Worm (Caenorhabditis elegans) whole organism, L4/young adult: ENCODE results near the gene ced-6.

Experiments used
- W03F9.2 ChIP-seq: fragments of 150-350 bp; optimal IDR thresholded peaks from 2 replicates; lab custom pipeline; 2014; ENCODE audit warnings: missing biosample characterization, missing genetic modification characterization
- him-1 ChIP-seq: sonication (generic microtip); optimal IDR thresholded peaks from 2 replicates; lab custom pipeline; 2016; ENCODE audit warnings: missing genotype, missing genetic modification reagents, missing genetic modification characterization, missing compliant biosample characterization

ce11 chrIII:5585711-5586110 lies 9.9 kb upstream of the ced-6 start:
- TF ChIP-seq W03F9.2 (tag; lab: Kevin White, UChicago) (no peak), him-1 (tag; lab: Kevin White, UChicago) (no peak)
